Fruit fly (Drosophila melanogaster) whole organism, prepupa: ENCODE results near the gene CG43093.

Source experiments
- Blimp-1 ChIP-seq: fragments of 200-800 bp; sonication (Bioruptor generic); optimal IDR thresholded peaks from 3 replicates; lab custom pipeline; 2017; ENCODE audit warnings: missing biosample characterization, missing genetic modification characterization, mild to moderate bottlenecking, moderate library complexity, missing genetic modification reagents
- CG11294 ChIP-seq: fragments of 200-800 bp; sonication (Bioruptor generic); IDR thresholded peaks from 2 replicates; pipeline ENCODE4 v1.3.6; 2022; ENCODE audit warnings: missing biosample characterization, missing genetic modification characterization
- CG11762 ChIP-seq: fragments of 200-800 bp; sonication (Bioruptor generic); optimal IDR thresholded peaks from 3 replicates; lab custom pipeline; 2016; ENCODE audit warnings: missing biosample characterization, missing genetic modification characterization; ENCODE audit not compliant: insufficient read depth
- CG11902 ChIP-seq: fragments of 200-800 bp; sonication (Bioruptor generic); optimal IDR thresholded peaks from 3 replicates; lab custom pipeline; 2016; ENCODE audit warnings: missing biosample characterization, missing genetic modification characterization
- CG15336 ChIP-seq: fragments of 200-800 bp; sonication (Bioruptor generic); IDR thresholded peaks from 2 replicates; pipeline ENCODE4 v1.3.6; 2022; ENCODE audit warnings: missing biosample characterization, missing genetic modification characterization
- CG1621 ChIP-seq: fragments of 200-800 bp; sonication (Bioruptor generic); optimal IDR thresholded peaks from 3 replicates; lab custom pipeline; 2018; ENCODE audit warnings: missing biosample characterization, mild to moderate bottlenecking, missing genetic modification characterization
- CG16779 ChIP-seq: fragments of 200-800 bp; sonication (Bioruptor generic); optimal IDR thresholded peaks from 3 replicates; lab custom pipeline; 2017; ENCODE audit warnings: missing biosample characterization, mild to moderate bottlenecking, missing genetic modification characterization
- CG3032 ChIP-seq: fragments of 200-800 bp; optimal IDR thresholded peaks from 2 replicates; lab custom pipeline; 2019; ENCODE audit warnings: missing biosample characterization, mild to moderate bottlenecking, missing genetic modification characterization, moderate library complexity
- CG3919 ChIP-seq: fragments of 200-800 bp; sonication (Bioruptor generic); optimal IDR thresholded peaks from 3 replicates; lab custom pipeline; 2016; ENCODE audit warnings: missing biosample characterization, missing genetic modification characterization
- CG4318 ChIP-seq: fragments of 200-800 bp; sonication (Bioruptor generic); optimal IDR thresholded peaks from 3 replicates; lab custom pipeline; 2017; ENCODE audit warnings: missing biosample characterization, mild to moderate bottlenecking, missing genetic modification characterization
- CG6163 ChIP-seq: fragments of 200-800 bp; sonication (Bioruptor generic); IDR thresholded peaks from 3 replicates; pipeline ENCODE4 v1.3.6; 2022; ENCODE audit warnings: missing biosample characterization, missing genetic modification characterization
- CG6276 ChIP-seq: fragments of 200-800 bp; sonication (Bioruptor generic); optimal IDR thresholded peaks from 2 replicates; lab custom pipeline; 2017; ENCODE audit warnings: missing biosample characterization, mild to moderate bottlenecking, missing genetic modification characterization
- CG6792 ChIP-seq: fragments of 200-800 bp; sonication (Bioruptor generic); optimal IDR thresholded peaks from 3 replicates; lab custom pipeline; 2016; ENCODE audit warnings: missing biosample characterization, missing genetic modification characterization
- CG6808 ChIP-seq: fragments of 200-800 bp; sonication (Bioruptor generic); optimal IDR thresholded peaks from 3 replicates; lab custom pipeline; 2017; ENCODE audit warnings: missing biosample characterization, missing genetic modification characterization, mild to moderate bottlenecking, moderate library complexity, missing genetic modification reagents
- CG7368 ChIP-seq: fragments of 200-800 bp; sonication (Bioruptor generic); optimal IDR thresholded peaks from 3 replicates; lab custom pipeline; 2016; ENCODE audit warnings: missing biosample characterization, missing genetic modification characterization
- CG8119 ChIP-seq: fragments of 200-800 bp; sonication (Bioruptor generic); IDR thresholded peaks from 3 replicates; pipeline ENCODE4 v1.3.6; 2022; ENCODE audit warnings: missing biosample characterization, missing genetic modification characterization
- CG9139 ChIP-seq: fragments of 200-800 bp; sonication (Bioruptor generic); optimal IDR thresholded peaks from 3 replicates; lab custom pipeline; 2017; ENCODE audit warnings: missing biosample characterization, mild to moderate bottlenecking, missing genetic modification characterization
- Eip75B ChIP-seq: fragments of 200-800 bp; sonication (Bioruptor generic); optimal IDR thresholded peaks from 3 replicates; lab custom pipeline; 2016; ENCODE audit warnings: missing biosample characterization, missing genetic modification characterization
- Eip78C ChIP-seq: fragments of 200-800 bp; sonication (Bioruptor generic); peaks from one replicate; lab custom pipeline; 2016; ENCODE audit warnings: missing biosample characterization, missing genetic modification characterization
- Eip93F ChIP-seq: fragments of 200-800 bp; sonication (Bioruptor generic); optimal IDR thresholded peaks from 2 replicates; lab custom pipeline; 2016; ENCODE audit warnings: missing biosample characterization, mild to moderate bottlenecking, missing genetic modification characterization
- Ets21C ChIP-seq: fragments of 200-800 bp; sonication (Bioruptor generic); optimal IDR thresholded peaks from 3 replicates; lab custom pipeline; 2016; ENCODE audit warnings: missing biosample characterization, missing genetic modification characterization
- Ets96B ChIP-seq: fragments of 200-800 bp; optimal IDR thresholded peaks from 2 replicates; lab custom pipeline; 2019; ENCODE audit warnings: missing biosample characterization, mild to moderate bottlenecking, missing genetic modification characterization, moderate library complexity
- Gug ChIP-seq: fragments of 200-800 bp; sonication (Bioruptor generic); IDR thresholded peaks from 2 replicates; pipeline ENCODE4 v1.3.6; 2022; ENCODE audit warnings: missing biosample characterization, missing genetic modification characterization
- Hr4 ChIP-seq: fragments of 200-800 bp; sonication (Bioruptor generic); optimal IDR thresholded peaks from 3 replicates; lab custom pipeline; 2016; ENCODE audit warnings: missing biosample characterization, missing genetic modification characterization
- Lpt ChIP-seq: fragments of 200-800 bp; sonication (Bioruptor generic); optimal IDR thresholded peaks from 3 replicates; lab custom pipeline; 2016; ENCODE audit warnings: missing biosample characterization, missing genetic modification characterization
- OdsH ChIP-seq: fragments of 200-800 bp; sonication (Bioruptor generic); optimal IDR thresholded peaks from 3 replicates; lab custom pipeline; 2016; ENCODE audit warnings: missing biosample characterization, missing genetic modification characterization
- Smox ChIP-seq: fragments of 200-800 bp; sonication (Bioruptor generic); optimal IDR thresholded peaks from 3 replicates; lab custom pipeline; 2016; ENCODE audit warnings: missing biosample characterization, missing genetic modification characterization
- Sox102F ChIP-seq: fragments of 200-800 bp; sonication (Bioruptor generic); optimal IDR thresholded peaks from 2 replicates; lab custom pipeline; 2016; ENCODE audit warnings: missing biosample characterization, mild to moderate bottlenecking, missing genetic modification characterization
- Sox14 ChIP-seq: fragments of 200-800 bp; sonication (Bioruptor generic); optimal IDR thresholded peaks from 3 replicates; lab custom pipeline; 2016; ENCODE audit warnings: missing biosample characterization, missing genetic modification characterization
- Sox15 ChIP-seq: fragments of 200-800 bp; sonication (Bioruptor generic); optimal IDR thresholded peaks from 3 replicates; lab custom pipeline; 2016; ENCODE audit warnings: missing biosample characterization, missing genetic modification characterization
- achi ChIP-seq: fragments of 200-800 bp; sonication (Bioruptor generic); optimal IDR thresholded peaks from 3 replicates; lab custom pipeline; 2016; ENCODE audit warnings: missing biosample characterization, missing genetic modification characterization
- cyc ChIP-seq: fragments of 200-800 bp; sonication (Bioruptor generic); optimal IDR thresholded peaks from 3 replicates; lab custom pipeline; 2016; ENCODE audit warnings: missing biosample characterization, missing genetic modification characterization
- dsx ChIP-seq: fragments of 200-800 bp; optimal IDR thresholded peaks from 3 replicates; lab custom pipeline; 2019; ENCODE audit warnings: missing biosample characterization, mild to moderate bottlenecking, missing genetic modification characterization, moderate library complexity; ENCODE audit not compliant: poor library complexity, severe bottlenecking
- eg ChIP-seq: fragments of 200-800 bp; sonication (Bioruptor generic); IDR thresholded peaks from 3 replicates; pipeline ENCODE4 v1.3.6; 2022; ENCODE audit warnings: missing biosample characterization, missing genetic modification characterization
- esn ChIP-seq: fragments of 200-800 bp; sonication (Bioruptor generic); optimal IDR thresholded peaks from 2 replicates; lab custom pipeline; 2016; ENCODE audit warnings: missing biosample characterization, mild to moderate bottlenecking, missing genetic modification characterization, moderate library complexity
- fd85E ChIP-seq: fragments of 200-800 bp; sonication (Bioruptor generic); optimal IDR thresholded peaks from 3 replicates; lab custom pipeline; 2016; ENCODE audit warnings: missing biosample characterization, missing genetic modification characterization
- fkh ChIP-seq: fragments of 200-800 bp; sonication (Bioruptor generic); optimal IDR thresholded peaks from 3 replicates; lab custom pipeline; 2017; ENCODE audit warnings: missing biosample characterization, mild to moderate bottlenecking, missing genetic modification characterization, moderate library complexity
- net ChIP-seq: fragments of 200-800 bp; sonication (Bioruptor generic); optimal IDR thresholded peaks from 3 replicates; lab custom pipeline; 2016; ENCODE audit warnings: missing biosample characterization, missing genetic modification characterization
- pdm3 ChIP-seq: fragments of 200-800 bp; sonication (Bioruptor generic); optimal IDR thresholded peaks from 3 replicates; lab custom pipeline; 2016; ENCODE audit warnings: missing biosample characterization, missing genetic modification characterization
- salr ChIP-seq, 2 experiments: fragments of 200-800 bp; sonication (Bioruptor generic); optimal IDR thresholded peaks; 3 replicates each; lab custom pipeline; 2016 to 2018; ENCODE audit warnings: missing biosample characterization in 2 of 2, missing genetic modification characterization in 2 of 2, mild to moderate bottlenecking in 1 of 2
- svp ChIP-seq: fragments of 200-800 bp; sonication (Bioruptor generic); peaks from one replicate; lab custom pipeline; 2016; ENCODE audit warnings: missing biosample characterization, missing genetic modification characterization
- topi ChIP-seq: fragments of 200-800 bp; sonication (Bioruptor generic); optimal IDR thresholded peaks from 3 replicates; lab custom pipeline; 2016; ENCODE audit warnings: missing biosample characterization, missing genetic modification characterization
- vri ChIP-seq: fragments of 200-800 bp; sonication (Bioruptor generic); optimal IDR thresholded peaks from 3 replicates; lab custom pipeline; 2016; ENCODE audit warnings: missing biosample characterization, mild to moderate bottlenecking, missing genetic modification characterization

Gene CG43093

DNA sequence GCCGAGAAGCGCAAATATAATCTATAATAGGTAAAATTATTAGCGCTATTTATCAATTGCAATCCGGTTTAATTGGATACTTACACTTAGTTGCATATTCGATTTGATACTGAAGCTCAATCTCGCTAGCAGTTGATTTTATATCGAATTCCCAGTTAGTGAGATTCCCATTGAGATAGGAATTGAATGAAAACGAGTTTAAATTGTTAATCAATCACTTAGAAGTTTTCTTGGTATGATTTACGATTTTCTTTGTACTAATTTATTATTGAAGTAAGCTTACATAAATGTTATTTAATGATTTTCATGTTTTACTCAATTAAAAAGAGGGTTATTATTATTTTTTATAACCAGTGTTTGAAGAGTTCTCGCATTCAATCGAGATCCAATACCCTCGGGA lies 540 bp downstream of the CG43093 start, which contains the start of gene CG43092:
CG43092 (minus strand) TSS at position 101 of the 400 bp plus-strand sequence.
- TF ChIP-seq CG7368 (GFP tag; lab: Kevin White, UChicago): no peak
- no peak for TF ChIP-seq Sox102F
- TF ChIP-seq dsx (GFP tag; lab: Kevin White, UChicago): no peak
- TF ChIP-seq Gug: no peak
- TF ChIP-seq CG8119 (GFP tag; lab: Robert Waterston, UW): no peak
- TF ChIP-seq CG9139 (GFP tag; lab: Kevin White, UChicago): no peak
- no peak for TF ChIP-seq Sox15
- TF ChIP-seq Ets21C (GFP tag; lab: Kevin White, UChicago): no peak
- TF ChIP-seq CG11902 (GFP tag; lab: Kevin White, UChicago): no peak
- no peak for TF ChIP-seq Sox14 (GFP tag; lab: Kevin White, UChicago)
- no peak for TF ChIP-seq achi (GFP tag; lab: Kevin White, UChicago)
- TF ChIP-seq CG6163 (GFP tag; lab: Robert Waterston, UW): no peak
- no peak for TF ChIP-seq OdsH
- TF ChIP-seq CG6808 (GFP tag; lab: Kevin White, UChicago): no peak
- TF ChIP-seq, all 60 proteins: peak for 0

DNA sequence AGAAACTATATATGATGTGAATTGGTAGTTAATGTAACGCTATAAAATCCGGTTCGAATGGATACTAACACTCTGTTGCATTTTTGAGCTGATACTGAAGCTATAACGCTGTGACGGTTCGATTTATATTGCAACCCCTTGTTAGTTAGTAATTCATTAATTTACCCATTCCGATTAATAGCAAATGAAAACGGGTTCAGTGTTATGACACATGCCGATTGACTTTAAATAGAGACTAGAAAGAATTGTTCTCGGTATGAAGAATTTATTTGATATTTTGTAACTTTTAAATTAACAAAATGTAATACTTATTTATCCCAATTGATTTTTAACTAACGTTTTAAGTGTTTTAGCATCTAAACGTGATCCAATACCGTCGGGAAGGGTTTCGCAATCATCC lies 1.5 kb downstream of the CG43093 start, which contains the start of gene CG43091:
CG43091 (minus strand) TSS at position 101 of the 400 bp plus-strand sequence.
- TF ChIP-seq esn (GFP tag; lab: Kevin White, UChicago): no peak
- no peak for TF ChIP-seq CG4318 (GFP tag; lab: Kevin White, UChicago)
- no peak for TF ChIP-seq Blimp-1
- TF ChIP-seq pdm3 (GFP tag; lab: Kevin White, UChicago): no peak
- TF ChIP-seq fkh: no peak
- TF ChIP-seq Lpt (GFP tag; lab: Kevin White, UChicago): no peak
- TF ChIP-seq CG6792 (GFP tag; lab: Kevin White, UChicago): no peak
- no peak for TF ChIP-seq CG15336 (GFP tag; lab: Robert Waterston, UW)
- no peak for TF ChIP-seq CG6276 (GFP tag; lab: Kevin White, UChicago)
- TF ChIP-seq CG8119 (GFP tag; lab: Robert Waterston, UW): no peak
- TF ChIP-seq CG11902 (GFP tag; lab: Kevin White, UChicago): no peak
- no peak for TF ChIP-seq vri (GFP tag; lab: Kevin White, UChicago)

DNA sequence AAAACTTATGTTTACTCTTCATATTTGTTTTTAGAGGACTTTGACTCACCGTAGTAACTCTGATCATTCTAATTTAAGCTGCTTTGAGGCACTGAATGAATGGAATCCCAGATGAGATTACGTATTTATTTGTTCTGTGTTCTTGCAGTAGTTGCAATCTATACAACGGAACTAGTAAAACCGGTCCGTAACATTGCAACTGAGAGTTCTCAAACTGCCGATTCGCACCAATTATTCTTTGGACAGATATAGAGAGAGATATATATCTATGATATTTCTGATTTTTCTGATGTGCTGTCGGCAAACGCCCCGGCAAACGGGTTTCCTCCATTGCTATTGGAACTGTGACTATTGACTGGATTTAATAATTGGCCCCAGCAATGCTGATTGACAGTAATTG lies 2.5 kb downstream of the CG43093 start, which contains the start of gene CG13841:
CG13841 (minus strand) TSS at position 101 of the 400 bp plus-strand sequence.
- TF ChIP-seq Eip78C (GFP tag; lab: Kevin White, UChicago) (no peak), Sox15 (no peak), Eip75B (GFP tag; lab: Kevin White, UChicago) (no peak), CG11294 (no peak), fd85E (GFP tag; lab: Kevin White, UChicago) (no peak), CG3032 (tag; lab: Kevin White, UChicago) (no peak), svp (GFP tag; lab: Kevin White, UChicago) (no peak)

DNA sequence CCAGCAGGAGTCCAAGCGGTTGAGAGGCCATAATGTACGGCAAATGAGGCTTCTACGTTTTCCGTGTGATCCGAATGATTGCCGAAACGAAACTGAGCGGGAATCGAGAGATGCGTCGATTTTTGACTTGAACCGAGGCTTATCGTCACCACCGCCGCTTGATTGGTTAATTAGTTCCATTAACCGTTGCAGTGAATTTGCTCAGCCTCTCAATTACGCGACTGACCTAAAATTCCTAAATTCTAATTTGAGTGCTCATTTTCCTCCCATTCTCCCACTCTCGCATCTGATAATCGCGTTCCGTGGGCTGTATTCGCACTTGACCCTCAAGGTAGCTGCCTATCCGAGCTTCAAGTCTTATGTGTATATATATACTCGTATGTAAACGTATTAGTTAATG lies 4.0 kb downstream of the CG43093 start, which contains the start of gene Nepl15:
Nepl15 (minus strand) TSS at position 101 of the 400 bp plus-strand sequence.
- no peak for TF ChIP-seq salr (GFP tag; optimal IDR thresholded peaks at IDR 0.05; lab: Kevin White, UChicago)
- no peak for TF ChIP-seq Ets96B (tag; lab: Kevin White, UChicago)
- no peak for TF ChIP-seq CG11294
- TF ChIP-seq CG3032 (tag; lab: Kevin White, UChicago): no peak
- no peak for TF ChIP-seq vri (GFP tag; lab: Kevin White, UChicago)
- TF ChIP-seq topi (GFP tag; lab: Kevin White, UChicago): no peak
- TF ChIP-seq CG11762 (GFP tag; lab: Kevin White, UChicago): no peak
- TF ChIP-seq Hr4 (GFP tag; lab: Kevin White, UChicago): no peak
- TF ChIP-seq Smox (GFP tag; lab: Kevin White, UChicago): no peak
- TF ChIP-seq Sox14 (GFP tag; lab: Kevin White, UChicago): no peak
- TF ChIP-seq CG3919 (GFP tag; lab: Kevin White, UChicago): no peak
- no peak for TF ChIP-seq CG6276 (GFP tag; lab: Kevin White, UChicago)
- TF ChIP-seq CG16779 (tag; lab: Kevin White, UChicago): no peak
- no peak for TF ChIP-seq cyc (GFP tag; lab: Kevin White, UChicago)
- TF ChIP-seq eg (GFP tag; lab: Robert Waterston, UW): no peak
- no peak for TF ChIP-seq net (GFP tag; lab: Kevin White, UChicago)
- no peak for TF ChIP-seq Eip93F (GFP tag; lab: Kevin White, UChicago)
- no peak for TF ChIP-seq CG1621 (tag; lab: Kevin White, UChicago)
- no peak for TF ChIP-seq OdsH
